Worm (Caenorhabditis elegans): ENCODE data around the gene C04E6.8.

DNA sequence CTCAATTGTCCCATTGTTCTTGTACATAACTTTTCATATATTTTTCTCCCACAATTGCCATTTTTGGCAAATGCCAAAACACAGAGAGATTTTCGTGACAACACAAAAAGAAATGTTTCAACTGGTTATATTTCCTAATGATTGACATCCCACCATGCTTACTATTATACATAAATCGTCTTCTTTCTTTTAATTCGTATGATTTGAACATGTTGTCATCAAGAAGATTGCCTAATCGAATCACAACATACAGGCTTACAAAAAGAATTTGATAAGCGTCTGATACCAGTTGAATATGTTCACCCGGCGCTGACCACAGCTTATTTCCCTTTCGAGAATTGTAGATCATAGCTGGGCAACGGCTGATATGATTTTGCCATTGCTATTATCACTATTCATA lies 11.4 kb upstream of the C04E6.8 start, which contains the start of gene grd-9:
- no peak for TF ChIP-seq ceh-24 (tag; optimal IDR thresholded peaks at IDR 0.05)
- TF ChIP-seq tbx-2 (tag; optimal IDR thresholded peaks at IDR 0.05) = no peak
- TF ChIP-seq lin-11 (tag; optimal IDR thresholded peaks at IDR 0.05) = no peak
- no peak for TF ChIP-seq mec-3 (tag; optimal IDR thresholded peaks at IDR 0.05; ENCODE audit: borderline replicate concordance)
- no peak for TF ChIP-seq unc-86 (tag; optimal IDR thresholded peaks at IDR 0.05)
- TF ChIP-seq fkh-6 (tag; optimal IDR thresholded peaks at IDR 0.05) = no peak
- TF ChIP-seq gmeb-2 (tag; optimal IDR thresholded peaks at IDR 0.05) = no peak
- no peak for TF ChIP-seq ceh-30 (tag; optimal IDR thresholded peaks at IDR 0.05)
- TF ChIP-seq ztf-16 (tag; optimal IDR thresholded peaks at IDR 0.05) = no peak
- no peak for TF ChIP-seq nfya-1 (tag; optimal IDR thresholded peaks at IDR 0.05)
- TF ChIP-seq dve-1 (tag; optimal IDR thresholded peaks at IDR 0.05) = no peak
- TF ChIP-seq pros-1 (tag; optimal IDR thresholded peaks at IDR 0.05) = no peak
- TF ChIP-seq madf-2 (tag; optimal IDR thresholded peaks at IDR 0.05) = no peak
- no peak for TF ChIP-seq pqm-1 (tag; optimal IDR thresholded peaks at IDR 0.05)

All from whole organism, late embryonic.